Worm (Caenorhabditis elegans) whole organism, midembryonic: ENCODE measurements around the gene K10C2.7.

Experiments
- T22C8.4 ChIP-seq: fragments of 200-800 bp; sonication (Bioruptor generic); IDR thresholded peaks from 2 replicates; pipeline ENCODE4 v1.3.6; 2022; ENCODE audit warnings: missing genetic modification characterization, missing compliant biosample characterization
- cog-1 ChIP-seq: sonication (generic microtip); optimal IDR thresholded peaks from 2 replicates; lab custom pipeline; 2016; ENCODE audit warnings: missing genetic modification characterization, missing compliant biosample characterization
- flt-1 ChIP-seq: fragments of 200-800 bp; sonication (Bioruptor generic); IDR thresholded peaks from 2 replicates; pipeline ENCODE4 v1.3.6; 2022; ENCODE audit warnings: missing genetic modification characterization, missing compliant biosample characterization
- klf-2 ChIP-seq: fragments of 200-800 bp; sonication (Bioruptor generic); conservative IDR thresholded peaks from 2 replicates; pipeline ENCODE4 v1.3.6; 2022; ENCODE audit warnings: missing genetic modification reagents, missing genetic modification characterization, missing compliant biosample characterization
- med-1 ChIP-seq: sonication (generic microtip); optimal IDR thresholded peaks from 2 replicates; lab custom pipeline; 2017; ENCODE audit warnings: missing genetic modification characterization, mild to moderate bottlenecking, missing compliant biosample characterization, antibody characterized with exemption, missing genetic modification reagents; ENCODE audit not compliant: insufficient read depth
- ref-1 ChIP-seq: fragments of 200-800 bp; sonication (Bioruptor generic); conservative IDR thresholded peaks from 2 replicates; pipeline ENCODE4 v1.3.6; 2022; ENCODE audit warnings: missing genetic modification reagents, missing genetic modification characterization, missing compliant biosample characterization
- tab-1 ChIP-seq: fragments of 200-800 bp; sonication (Bioruptor generic); IDR thresholded peaks from 2 replicates; pipeline ENCODE4 v1.3.6; 2022; ENCODE audit warnings: missing genetic modification characterization, missing compliant biosample characterization
- ztf-23 ChIP-seq: fragments of 200-800 bp; sonication (Bioruptor generic); IDR thresholded peaks from 2 replicates; pipeline ENCODE4 v1.3.6; 2022; ENCODE audit warnings: missing genetic modification reagents, missing genetic modification characterization, missing compliant biosample characterization
- ztf-29 ChIP-seq: fragments of 200-800 bp; sonication (Bioruptor generic); IDR thresholded peaks from 2 replicates; pipeline ENCODE4 v1.3.6; 2022; ENCODE audit warnings: missing genetic modification reagents, missing genetic modification characterization, missing compliant biosample characterization

The K10C2.7 gene

ce11 chrX:6416357-6417087 is 26.8 kb downstream of the K10C2.7 start, which contains the start of gene T22E5.6:
Gene T22E5.6, minus strand, starts transcription at chrX:6416407.
- TF ChIP-seq ref-1 (GFP tag; lab: Robert Waterston, UW) = no peak
- no peak for TF ChIP-seq flt-1 (GFP tag; lab: Robert Waterston, UW)
- TF ChIP-seq klf-2 (GFP tag; lab: Robert Waterston, UW) = no peak
- no peak for TF ChIP-seq ztf-29 (GFP tag; lab: Robert Waterston, UW)
- TF ChIP-seq tab-1 (GFP tag; lab: Robert Waterston, UW) = no peak
- TF ChIP-seq T22C8.4 (GFP tag; lab: Robert Waterston, UW) = no peak
- no peak for TF ChIP-seq ztf-23 (GFP tag; lab: Robert Waterston, UW)
- no peak for TF ChIP-seq cog-1 (tag; lab: Kevin White, UChicago)
- TF ChIP-seq med-1 (GFP tag; lab: Kevin White, UChicago) = no peak

- TF ChIP-seq T22C8.4 (GFP tag; lab: Robert Waterston, UW) = no peak
- TF ChIP-seq klf-2 (GFP tag; lab: Robert Waterston, UW) = no peak
- TF ChIP-seq flt-1 (GFP tag; lab: Robert Waterston, UW) = no peak
- no peak for TF ChIP-seq med-1 (GFP tag; lab: Kevin White, UChicago)
- TF ChIP-seq ref-1 (GFP tag; lab: Robert Waterston, UW) = no peak
- TF ChIP-seq tab-1 (GFP tag; lab: Robert Waterston, UW) = no peak
- no peak for TF ChIP-seq cog-1 (tag; lab: Kevin White, UChicago)
- no peak for TF ChIP-seq ztf-29 (GFP tag; lab: Robert Waterston, UW)
- no peak for TF ChIP-seq ztf-23 (GFP tag; lab: Robert Waterston, UW)
Observed at ce11 chrX:6413583-6413982, 29.7 kb downstream of the K10C2.7 start.

ce11 chrX:6412575-6412974 is 30.7 kb downstream of the K10C2.7 start, which contains the start of gene T22E5.1:
Gene T22E5.1, plus strand, starts transcription at chrX:6412875.
- no peak for TF ChIP-seq ztf-29 (GFP tag; lab: Robert Waterston, UW)
- TF ChIP-seq klf-2 (GFP tag; lab: Robert Waterston, UW) = no peak

- TF ChIP-seq klf-2 (GFP tag; lab: Robert Waterston, UW) (no peak), cog-1 (tag; lab: Kevin White, UChicago) (peak; percentile 61), ztf-23 (GFP tag; lab: Robert Waterston, UW) (0 out of 2 replicates have a peak, but pooled peaks have one; percentile 30)
Observed at ce11 chrX:6410177-6410765, 33.0 kb downstream of the K10C2.7 start, which contains the start of gene mup-2. Gene mup-2, minus strand, starts transcription at chrX:6410227.

ce11 chrX:6408713-6409112 is 34.6 kb downstream of the K10C2.7 start:
- no peak for TF ChIP-seq ztf-23 (GFP tag; lab: Robert Waterston, UW)
- TF ChIP-seq T22C8.4 (GFP tag; lab: Robert Waterston, UW) = no peak
- no peak for TF ChIP-seq ref-1 (GFP tag; lab: Robert Waterston, UW)
- no peak for TF ChIP-seq klf-2 (GFP tag; lab: Robert Waterston, UW)
- TF ChIP-seq flt-1 (GFP tag; lab: Robert Waterston, UW) = no peak

ce11 chrX:6408286-6408685 is 35.0 kb downstream of the K10C2.7 start:
- TF ChIP-seq tab-1 (GFP tag; lab: Robert Waterston, UW) (no peak), med-1 (GFP tag; lab: Kevin White, UChicago) (no peak), cog-1 (tag; lab: Kevin White, UChicago) (no peak), ref-1 (GFP tag; lab: Robert Waterston, UW) (no peak), klf-2 (GFP tag; lab: Robert Waterston, UW) (no peak), T22C8.4 (GFP tag; lab: Robert Waterston, UW) (no peak), flt-1 (GFP tag; lab: Robert Waterston, UW) (no peak), ztf-29 (GFP tag; lab: Robert Waterston, UW) (no peak), ztf-23 (GFP tag; lab: Robert Waterston, UW) (no peak)

- TF ChIP-seq cog-1 (tag; lab: Kevin White, UChicago) (no peak), med-1 (GFP tag; lab: Kevin White, UChicago) (no peak), ref-1 (GFP tag; lab: Robert Waterston, UW) (no peak), T22C8.4 (GFP tag; lab: Robert Waterston, UW) (no peak), ztf-29 (GFP tag; lab: Robert Waterston, UW) (no peak)
Observed at ce11 chrX:6407805-6408204, 35.5 kb downstream of the K10C2.7 start.

- TF ChIP-seq T22C8.4 (GFP tag; lab: Robert Waterston, UW) (no peak), med-1 (GFP tag; lab: Kevin White, UChicago) (no peak), ztf-29 (GFP tag; lab: Robert Waterston, UW) (no peak), ref-1 (GFP tag; lab: Robert Waterston, UW) (no peak), cog-1 (tag; lab: Kevin White, UChicago) (no peak), tab-1 (GFP tag; lab: Robert Waterston, UW) (no peak), klf-2 (GFP tag; lab: Robert Waterston, UW) (no peak)
Observed at ce11 chrX:6405905-6406304, 37.4 kb downstream of the K10C2.7 start.

- TF ChIP-seq flt-1 (GFP tag; lab: Robert Waterston, UW) (no peak), med-1 (GFP tag; lab: Kevin White, UChicago) (no peak), T22C8.4 (GFP tag; lab: Robert Waterston, UW) (no peak), klf-2 (GFP tag; lab: Robert Waterston, UW) (no peak), tab-1 (GFP tag; lab: Robert Waterston, UW) (no peak), cog-1 (tag; lab: Kevin White, UChicago) (no peak), ztf-23 (GFP tag; lab: Robert Waterston, UW) (no peak), ztf-29 (GFP tag; lab: Robert Waterston, UW) (no peak), ref-1 (GFP tag; lab: Robert Waterston, UW) (no peak)
Observed at ce11 chrX:6403122-6403521, 40.2 kb downstream of the K10C2.7 start, which contains the start of gene glt-4. Gene glt-4, plus strand, starts transcription at chrX:6403422.
